Worm (Caenorhabditis elegans): Measurements from ENCODE around the gene clc-31.

The clc-31 gene

DNA sequence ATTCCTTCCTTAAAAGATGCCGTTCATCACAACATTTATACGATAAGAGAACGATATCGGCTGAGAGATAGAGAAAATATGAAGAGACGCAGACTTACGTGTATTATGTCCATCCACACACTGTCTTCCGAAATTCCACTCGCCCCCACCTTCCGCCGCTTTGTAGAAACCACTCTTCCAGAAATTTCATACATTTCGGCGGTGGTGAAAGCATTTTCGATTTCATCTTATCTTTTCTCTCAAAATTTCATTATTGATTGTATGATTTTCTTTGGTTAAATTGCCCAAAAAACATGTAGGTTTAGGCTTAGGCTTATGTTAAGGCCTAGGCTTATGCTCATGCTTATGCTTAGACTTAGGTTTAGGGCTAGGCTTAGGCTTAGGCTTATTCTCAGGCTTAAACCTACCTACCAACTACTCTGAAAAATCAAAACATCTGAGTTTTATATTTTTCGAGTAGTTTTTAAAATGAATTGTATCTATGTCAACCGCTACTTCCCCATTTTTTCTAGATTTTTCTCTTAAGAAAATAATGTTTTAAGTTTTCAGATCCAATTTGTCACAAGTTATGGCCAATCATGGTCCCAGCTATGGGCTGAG is 3.0 kb upstream of the clc-31 start, which contains the start of gene cpn-2:
Gene cpn-2 (plus strand): TSS at position 550 of the 600 bp plus-strand sequence.
- peak; percentile 97 for TF ChIP-seq blmp-1 (tag; optimal IDR thresholded peaks at IDR 0.05)
- no peak for TF ChIP-seq ceh-82 (tag; optimal IDR thresholded peaks at IDR 0.05)
- peak; percentile 17 for TF ChIP-seq nhr-85 (tag)

DNA sequence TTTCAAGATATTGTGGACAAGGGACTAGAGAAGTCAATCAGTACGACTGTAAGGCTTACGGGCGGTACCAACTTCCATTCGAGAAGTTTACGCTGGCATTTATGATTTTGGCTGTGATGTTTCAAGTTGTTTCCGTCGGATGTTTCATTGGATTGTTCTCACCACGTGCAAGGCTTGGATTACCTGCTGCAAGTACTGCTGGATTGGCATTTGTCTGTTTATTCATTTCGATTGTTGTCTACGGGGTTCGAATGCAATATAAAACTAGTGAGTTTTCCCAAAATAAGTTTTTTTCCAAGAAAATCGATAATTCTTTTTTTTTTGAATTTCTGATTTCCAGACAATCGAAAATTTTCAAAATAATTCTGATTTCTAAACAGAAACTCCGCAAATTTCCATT is 390 bp downstream of the clc-31 start:
- TF ChIP-seq mef-2 (tag; optimal IDR thresholded peaks at IDR 0.05) (no peak), efl-1 (optimal IDR thresholded peaks at IDR 0.05) (no peak), efl-1 (GFP tag; optimal IDR thresholded peaks at IDR 0.05 in 1 of 2) (peak in 1 of 2 experiments; percentile 28)

DNA sequence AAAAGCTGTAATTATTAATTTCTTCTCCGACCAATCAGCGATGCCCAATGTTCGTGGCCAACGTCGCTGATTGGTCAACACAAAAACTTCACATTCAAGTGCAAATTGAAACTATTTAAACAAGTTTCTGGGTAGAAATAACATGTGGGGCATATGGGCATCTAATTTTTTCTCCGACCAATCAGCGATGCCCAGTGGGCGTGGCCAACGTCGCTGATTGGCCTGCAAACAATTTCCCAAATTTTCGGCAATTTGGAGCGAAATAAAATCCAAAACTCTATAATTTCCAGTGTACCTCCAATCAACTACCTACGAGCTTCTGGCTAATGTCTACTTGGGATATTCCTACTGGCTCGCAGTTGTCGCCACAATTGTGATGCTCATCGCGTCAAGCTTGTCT is 958 bp downstream of the clc-31 start:
- no peak for TF ChIP-seq unc-30 (tag; optimal IDR thresholded peaks at IDR 0.05)
- no peak for TF ChIP-seq mef-2 (tag; optimal IDR thresholded peaks at IDR 0.05)
- no peak for TF ChIP-seq tlp-1 (tag; optimal IDR thresholded peaks at IDR 0.05)
- TF ChIP-seq nhr-19 (GFP tag; conservative IDR thresholded peaks at IDR 0.05): no peak
- TF ChIP-seq unc-98 (GFP tag; IDR thresholded peaks at IDR 0.05): no peak
- TF ChIP-seq nhr-77 (tag; optimal IDR thresholded peaks at IDR 0.05): no peak
- no peak for TF ChIP-seq ets-5 (GFP tag; IDR thresholded peaks at IDR 0.05)
- TF ChIP-seq swsn-7 (tag; optimal IDR thresholded peaks at IDR 0.05): no peak
- no peak for TF ChIP-seq snu-23 (GFP tag; optimal IDR thresholded peaks at IDR 0.05)
- no peak for TF ChIP-seq fkh-8 (tag; optimal IDR thresholded peaks at IDR 0.05)
- no peak for TF ChIP-seq ceh-88 (GFP tag; IDR thresholded peaks at IDR 0.05)

DNA sequence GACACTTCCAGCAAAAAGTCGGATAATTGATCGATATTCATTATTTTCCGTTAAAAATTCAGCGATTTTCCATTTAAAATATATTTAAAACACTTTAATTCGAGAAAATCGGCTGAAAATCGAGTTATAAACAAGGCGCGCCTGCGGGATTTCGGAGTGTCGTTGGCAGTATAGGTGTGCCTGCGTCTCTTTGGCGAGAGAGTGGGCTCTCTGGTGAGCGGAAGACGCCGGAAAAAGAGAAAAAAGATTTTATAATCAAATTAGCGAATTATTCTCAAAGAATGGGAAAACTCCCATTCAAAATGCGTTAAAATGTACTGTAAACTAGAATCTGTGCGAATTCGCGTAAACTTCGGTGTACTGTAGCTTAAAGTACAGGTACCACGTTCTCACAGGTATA is 7.4 kb downstream of the clc-31 start, which contains the start of gene D1069.3:
Gene D1069.3 (minus strand): TSS at position 158 of the 400 bp plus-strand sequence.
- TF ChIP-seq hlh-4 (tag; optimal IDR thresholded peaks at IDR 0.05) (no peak), nhr-47 (tag; optimal IDR thresholded peaks at IDR 0.05) (peak; percentile 74), sup-37 (GFP tag; optimal IDR thresholded peaks at IDR 0.05) (no peak), mep-1 (tag; optimal IDR thresholded peaks at IDR 0.05) (peak; percentile 50), Y116A8C.19 (tag; optimal IDR thresholded peaks at IDR 0.05; ENCODE audit: borderline replicate concordance) (no peak), nhr-12 (tag; optimal IDR thresholded peaks at IDR 0.05) (no peak), aha-1 (tag; optimal IDR thresholded peaks at IDR 0.05) (no peak), lin-14 (GFP tag; optimal IDR thresholded peaks at IDR 0.05) (no peak), irx-1 (tag; optimal IDR thresholded peaks at IDR 0.05) (no peak), ets-5 (GFP tag; IDR thresholded peaks at IDR 0.05) (no peak), pag-3 (tag; optimal IDR thresholded peaks at IDR 0.05; ENCODE audit: borderline replicate concordance, insufficient read depth) (no peak), unc-62 (GFP tag; optimal IDR thresholded peaks at IDR 0.05) (no peak), ztf-4 (tag; optimal IDR thresholded peaks at IDR 0.05) (no peak), pax-3 (tag; optimal IDR thresholded peaks at IDR 0.05) (no peak), nhr-237 (tag; optimal IDR thresholded peaks at IDR 0.05) (no peak), mdl-1 (tag; optimal IDR thresholded peaks at IDR 0.05) (no peak), nhr-77 (tag; optimal IDR thresholded peaks at IDR 0.05) (no peak), F16B12.6 (tag; optimal IDR thresholded peaks at IDR 0.05) (peak; percentile 43), dsc-1 (tag; optimal IDR thresholded peaks at IDR 0.05) (peak; percentile 21), tbx-2 (tag; optimal IDR thresholded peaks at IDR 0.05) (peak; percentile 46), C16A3.4 (tag; optimal IDR thresholded peaks at IDR 0.05) (no peak), unc-130 (tag; optimal IDR thresholded peaks at IDR 0.05) (peak; percentile 24), zag-1 (tag; optimal IDR thresholded peaks at IDR 0.05) (no peak), alr-1 (tag; optimal IDR thresholded peaks at IDR 0.05; ENCODE audit: borderline replicate concordance) (no peak), skn-1 (tag; optimal IDR thresholded peaks at IDR 0.05) (peak; percentile 39), rnt-1 (tag; optimal IDR thresholded peaks at IDR 0.05) (no peak), lir-3 (tag; optimal IDR thresholded peaks at IDR 0.05; ENCODE audit: poor library complexity) (no peak), fos-1 (tag; optimal IDR thresholded peaks at IDR 0.05) (no peak), snpc-4 (tag; optimal IDR thresholded peaks at IDR 0.05) (no peak), jun-1 (tag; optimal IDR thresholded peaks at IDR 0.05) (no peak), egl-13 (tag; optimal IDR thresholded peaks at IDR 0.05) (no peak), unc-30 (tag; optimal IDR thresholded peaks at IDR 0.05) (no peak), sox-4 (tag; optimal IDR thresholded peaks at IDR 0.05) (no peak), pqm-1 (tag; optimal IDR thresholded peaks at IDR 0.05) (no peak), tlp-1 (tag; optimal IDR thresholded peaks at IDR 0.05) (no peak), ceh-82 (tag; optimal IDR thresholded peaks at IDR 0.05) (peak; percentile 31 to 52 (median 41)), lin-35 (GFP tag; optimal IDR thresholded peaks at IDR 0.05) (peak; percentile 51 to 52)

All from whole organism, L1 larva.